Worm (Caenorhabditis elegans): ENCODE results near the gene bath-28.

bath-28 gene

ce11 chrII:3344917-3345316, at the start of gene bath-28:
Gene bath-28 (minus strand): TSS chrII:3344967.
- no peak for TF ChIP-seq sdc-2 (tag; optimal IDR thresholded peaks at IDR 0.05)
- no peak for TF ChIP-seq ceh-9 (tag; optimal IDR thresholded peaks at IDR 0.05)
- TF ChIP-seq ceh-45 (GFP tag; IDR thresholded peaks at IDR 0.05), result no peak
- no peak for TF ChIP-seq pat-9 (tag; optimal IDR thresholded peaks at IDR 0.05)
- TF ChIP-seq hlh-15 (tag; optimal IDR thresholded peaks at IDR 0.05), result no peak
- TF ChIP-seq pag-3 (tag; optimal IDR thresholded peaks at IDR 0.05; ENCODE audit: borderline replicate concordance), result no peak
- TF ChIP-seq ets-4 (tag; optimal IDR thresholded peaks at IDR 0.05), result no peak
- TF ChIP-seq elt-2 (tag; optimal IDR thresholded peaks at IDR 0.05), result no peak
- no peak for TF ChIP-seq ref-2 (tag; optimal IDR thresholded peaks at IDR 0.05)
- no peak for TF ChIP-seq ztf-16 (tag; optimal IDR thresholded peaks at IDR 0.05)
- no peak for TF ChIP-seq fax-1 (tag; optimal IDR thresholded peaks at IDR 0.05)
- no peak for TF ChIP-seq C38D4.7 (GFP tag; optimal IDR thresholded peaks at IDR 0.05)
- no peak for TF ChIP-seq eyg-1 (tag; optimal IDR thresholded peaks at IDR 0.05)
- no peak for TF ChIP-seq gmeb-2 (tag; optimal IDR thresholded peaks at IDR 0.05)
- no peak for TF ChIP-seq ceh-30 (tag; optimal IDR thresholded peaks at IDR 0.05)
- TF ChIP-seq T23F11.4 (GFP tag; optimal IDR thresholded peaks at IDR 0.05), result no peak
- TF ChIP-seq pros-1 (tag; optimal IDR thresholded peaks at IDR 0.05), result no peak
- TF ChIP-seq fkh-10 (GFP tag; optimal IDR thresholded peaks at IDR 0.05), result no peak
- no peak for TF ChIP-seq Y22D7AL.16 (tag; optimal IDR thresholded peaks at IDR 0.05)

DNA sequence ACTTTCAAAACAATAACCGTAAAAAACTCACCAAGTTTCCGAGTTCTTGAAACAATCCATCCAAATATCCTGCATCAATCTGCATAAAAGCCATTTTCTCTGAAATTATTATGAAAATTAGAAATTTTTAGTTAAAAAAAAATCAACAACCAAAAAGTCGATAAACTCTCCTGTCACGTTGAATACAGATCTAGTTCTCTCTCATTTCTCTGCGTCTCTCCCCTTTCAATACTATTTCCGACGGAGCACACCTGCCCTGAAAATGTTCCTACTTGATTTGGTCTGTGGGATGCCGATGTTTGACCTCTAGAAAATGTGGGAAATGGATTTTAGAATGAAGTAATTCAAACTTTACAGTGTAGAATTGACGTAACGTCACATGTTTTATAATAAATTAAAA, 42.7 kb upstream of the bath-28 start, which contains the start of gene T06D4.6:
Gene T06D4.6, minus strand, starts transcription at position 101 of the 400 bp plus-strand sequence.
- no peak for TF ChIP-seq rnt-1 (tag; optimal IDR thresholded peaks at IDR 0.05)
- no peak for TF ChIP-seq pha-2 (tag; optimal IDR thresholded peaks at IDR 0.05)
- no peak for TF ChIP-seq fkh-6 (tag; optimal IDR thresholded peaks at IDR 0.05)
- TF ChIP-seq ztf-16 (tag; optimal IDR thresholded peaks at IDR 0.05), result no peak
- TF ChIP-seq ceh-2 (tag; optimal IDR thresholded peaks at IDR 0.05), result no peak
- TF ChIP-seq lim-6 (tag; optimal IDR thresholded peaks at IDR 0.05), result no peak
- no peak for TF ChIP-seq ceh-45 (GFP tag; IDR thresholded peaks at IDR 0.05)

- TF ChIP-seq unc-86 (tag; optimal IDR thresholded peaks at IDR 0.05) (no peak), ceh-19 (GFP tag; optimal IDR thresholded peaks at IDR 0.05) (no peak), pqm-1 (tag; optimal IDR thresholded peaks at IDR 0.05) (no peak), pha-4 (tag; optimal IDR thresholded peaks at IDR 0.05) (no peak), ceh-22 (tag; optimal IDR thresholded peaks at IDR 0.05) (no peak), ama-1 (optimal IDR thresholded peaks at IDR 0.05) (no peak), unc-42 (tag; optimal IDR thresholded peaks at IDR 0.05) (no peak), elt-2 (tag; optimal IDR thresholded peaks at IDR 0.05) (no peak), ceh-24 (tag; optimal IDR thresholded peaks at IDR 0.05) (no peak), nhr-232 (tag; optimal IDR thresholded peaks at IDR 0.05) (no peak), sdc-2 (tag; optimal IDR thresholded peaks at IDR 0.05) (no peak), unc-3 (GFP tag; conservative IDR thresholded peaks at IDR 0.05) (no peak), unc-3 (tag; optimal IDR thresholded peaks at IDR 0.05) (no peak), pha-2 (tag; optimal IDR thresholded peaks at IDR 0.05) (no peak), K09A11.1 (tag; optimal IDR thresholded peaks at IDR 0.05; ENCODE audit: insufficient read depth) (no peak)
Measured at ce11 chrII:3385736-3386135, 41.0 kb upstream of the bath-28 start, which contains the start of gene T06D4.2. Gene T06D4.2 (minus strand): TSS chrII:3385905.

DNA sequence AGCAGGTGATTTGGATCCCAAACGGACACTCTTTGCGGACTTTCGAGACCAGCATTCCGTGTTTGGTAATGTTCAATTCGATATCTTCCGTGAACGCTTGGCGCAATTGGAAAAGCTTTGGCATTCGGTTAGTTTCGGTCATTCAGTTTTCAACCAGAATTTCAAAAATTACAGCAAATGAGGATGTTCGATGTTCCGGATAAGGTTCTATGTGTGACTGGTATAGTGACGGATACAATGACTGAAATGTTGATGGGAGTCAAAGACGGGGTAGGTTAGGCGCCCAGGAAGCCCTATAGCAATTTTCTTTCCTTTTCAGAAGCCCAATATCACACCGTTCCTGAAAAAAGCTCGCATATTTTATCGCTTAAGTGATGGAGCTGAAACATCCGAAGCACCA, 38.3 kb upstream of the bath-28 start:
- no peak for TF ChIP-seq lim-6 (tag; optimal IDR thresholded peaks at IDR 0.05)
- no peak for TF ChIP-seq tbx-2 (tag; optimal IDR thresholded peaks at IDR 0.05)
- no peak for TF ChIP-seq fkh-10 (GFP tag; optimal IDR thresholded peaks at IDR 0.05)

DNA sequence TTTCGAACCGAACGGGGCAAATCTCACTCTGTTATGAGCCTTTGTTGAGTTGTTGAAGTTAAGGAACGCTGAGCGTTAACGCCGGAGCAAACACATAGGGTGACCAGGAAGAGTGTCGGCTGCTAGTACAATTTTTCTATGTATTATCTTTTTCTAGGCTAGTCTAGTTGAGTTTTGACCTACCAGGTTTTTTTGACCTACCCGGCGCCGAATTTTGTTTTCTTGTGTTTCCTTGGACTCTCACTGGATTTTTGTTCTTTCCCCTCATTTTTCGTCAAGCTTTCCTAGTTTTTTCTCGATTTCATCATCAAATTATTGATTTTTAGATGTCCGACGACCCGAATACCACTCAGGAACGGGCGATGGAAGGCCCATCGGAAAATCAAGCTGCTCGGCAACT, 36.7 kb upstream of the bath-28 start, which contains the start of gene T06D4.1:
Gene T06D4.1, plus strand, starts transcription at position 321 of the 400 bp plus-strand sequence.
- TF ChIP-seq gmeb-2 (tag; optimal IDR thresholded peaks at IDR 0.05) (no peak), unc-3 (GFP tag; conservative IDR thresholded peaks at IDR 0.05) (no peak), unc-3 (tag; optimal IDR thresholded peaks at IDR 0.05) (no peak), K09A11.1 (tag; optimal IDR thresholded peaks at IDR 0.05; ENCODE audit: insufficient read depth) (no peak), nfya-1 (tag; optimal IDR thresholded peaks at IDR 0.05) (no peak), npax-4 (tag; optimal IDR thresholded peaks at IDR 0.05) (no peak), pros-1 (tag; optimal IDR thresholded peaks at IDR 0.05) (no peak)
